Fruit fly (Drosophila melanogaster): ENCODE results near the gene Ir93a.

- TF ChIP-seq CTCF (optimal IDR thresholded peaks at IDR 0.05) (no peak), CG8478 (optimal IDR thresholded peaks at IDR 0.05) (no peak)
Measured at dm6 chr3R:20833664-20834063, 26.1 kb downstream of the Ir93a start.
